Worm (Caenorhabditis elegans): Measurements from ENCODE around the gene nhr-32.
A peak's percentile ranks its signal among the peaks of the same experiment; 100 is the strongest.

Gene nhr-32

ce11 chrX:13251914-13252434, at the start of gene nhr-32:
nhr-32 (plus strand) TSS chrX:13251964.
- TF ChIP-seq fos-1 (tag; optimal IDR thresholded peaks at IDR 0.05) = peak; percentile 10
- no peak for TF ChIP-seq lin-13 (GFP tag; optimal IDR thresholded peaks at IDR 0.05)

- no peak for TF ChIP-seq ZK546.5 (tag; optimal IDR thresholded peaks at IDR 0.05)
- TF ChIP-seq nhr-237 (tag; optimal IDR thresholded peaks at IDR 0.05) = no peak
- TF ChIP-seq alr-1 (tag; optimal IDR thresholded peaks at IDR 0.05) = no peak
- TF ChIP-seq elt-1 (tag; optimal IDR thresholded peaks at IDR 0.05) = no peak
- no peak for TF ChIP-seq egl-27 (tag; optimal IDR thresholded peaks at IDR 0.05)
- TF ChIP-seq crh-2 (tag; optimal IDR thresholded peaks at IDR 0.05) = no peak
- TF ChIP-seq ztf-1 (GFP tag; conservative IDR thresholded peaks at IDR 0.05) = no peak
Measured at ce11 chrX:13202312-13202711, 49.5 kb upstream of the nhr-32 start.

ce11 chrX:13206011-13206410, 45.8 kb upstream of the nhr-32 start:
- TF ChIP-seq zag-1 (tag; optimal IDR thresholded peaks at IDR 0.05) (peak; percentile 30), nhr-23 (tag; optimal IDR thresholded peaks at IDR 0.05) (no peak), unc-62 (GFP tag; optimal IDR thresholded peaks at IDR 0.05) (no peak), alr-1 (tag; optimal IDR thresholded peaks at IDR 0.05) (no peak), C34F6.9 (tag; optimal IDR thresholded peaks at IDR 0.05) (peak; percentile 2), mbf-1 (tag; optimal IDR thresholded peaks at IDR 0.05) (no peak)

DNA sequence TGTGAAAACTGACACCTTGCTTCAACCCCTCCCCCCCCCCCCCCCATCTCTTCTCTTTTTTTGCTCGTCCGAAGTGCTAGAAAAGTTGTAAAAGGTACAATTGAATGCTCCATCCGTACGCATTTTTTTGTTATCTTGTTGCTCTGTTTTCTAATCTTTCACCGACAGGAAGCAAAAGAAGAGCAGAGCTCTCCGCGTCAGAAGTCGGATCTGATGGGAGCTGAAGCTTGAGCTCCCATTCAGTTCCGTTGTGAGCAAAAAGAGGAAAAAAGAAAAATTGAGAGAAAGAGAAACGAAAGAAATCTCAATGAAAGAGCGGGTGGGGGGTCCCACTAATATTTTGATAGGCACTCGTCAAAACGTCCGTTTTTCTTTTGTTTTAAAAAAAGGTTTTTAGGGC, 44.9 kb upstream of the nhr-32 start:
- no peak for TF ChIP-seq lin-13 (GFP tag; optimal IDR thresholded peaks at IDR 0.05)
- TF ChIP-seq C34F6.9 (tag; optimal IDR thresholded peaks at IDR 0.05) = peak; percentile 18
- no peak for TF ChIP-seq ztf-1 (GFP tag; conservative IDR thresholded peaks at IDR 0.05)
- TF ChIP-seq nhr-129 (tag; optimal IDR thresholded peaks at IDR 0.05) = peak; percentile 14
- peak; percentile 66 for TF ChIP-seq Y55F3AM.14 (GFP tag; optimal IDR thresholded peaks at IDR 0.05)
- no peak for TF ChIP-seq ZK546.5 (tag; optimal IDR thresholded peaks at IDR 0.05)
- no peak for TF ChIP-seq mab-5 (tag; optimal IDR thresholded peaks at IDR 0.05)
- no peak for TF ChIP-seq gmeb-1 (tag; optimal IDR thresholded peaks at IDR 0.05)
- peak; percentile 12 for TF ChIP-seq F13H6.1 (tag; optimal IDR thresholded peaks at IDR 0.05)

DNA sequence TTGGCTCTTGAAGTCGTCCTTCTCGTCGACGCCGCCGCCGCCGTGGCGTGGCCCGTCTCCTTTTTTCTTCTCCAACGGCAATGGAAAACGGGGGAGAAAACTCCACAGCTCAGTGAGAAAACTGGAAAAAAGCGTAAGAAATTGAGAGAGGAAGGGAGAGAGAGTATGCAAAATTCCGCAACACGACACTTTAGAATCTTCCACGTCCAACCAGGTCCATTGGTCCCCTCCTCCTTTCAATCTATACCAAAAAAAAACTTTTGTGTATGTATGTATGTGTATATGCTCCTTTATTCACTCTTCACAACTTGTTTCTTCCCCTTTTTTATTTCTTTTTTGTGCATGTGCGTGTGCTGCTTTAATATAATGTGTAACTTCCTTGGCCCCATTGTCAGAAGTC, 42.7 kb upstream of the nhr-32 start:
- TF ChIP-seq unc-55 (GFP tag; optimal IDR thresholded peaks at IDR 0.05) (peak; percentile 19), skn-1 (tag; optimal IDR thresholded peaks at IDR 0.05) (no peak), lsy-2 (tag; optimal IDR thresholded peaks at IDR 0.05) (peak in 1 of 2 experiments; percentile 5)

DNA sequence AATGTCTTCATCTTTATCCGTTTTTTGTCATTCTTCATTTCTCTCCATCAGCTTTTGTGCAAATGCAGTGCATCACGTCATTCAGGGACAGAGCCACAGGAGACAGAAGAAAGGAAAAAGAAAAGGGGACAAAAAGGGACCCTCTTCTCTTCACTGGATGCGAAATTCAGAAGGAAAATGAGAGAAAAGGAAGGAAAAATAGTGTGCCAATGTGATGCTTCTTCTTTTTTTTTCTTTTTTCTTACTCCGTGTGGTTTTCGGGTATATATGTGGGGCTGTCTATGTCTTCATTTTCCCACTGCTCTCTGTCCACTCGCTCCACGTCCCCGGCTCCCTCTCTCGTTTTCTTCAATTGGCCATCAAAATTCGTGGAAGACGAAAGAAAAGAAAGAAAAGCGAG, 41.3 kb upstream of the nhr-32 start:
- TF ChIP-seq snpc-4 (tag; optimal IDR thresholded peaks at IDR 0.05) (no peak), nhr-25 (tag; optimal IDR thresholded peaks at IDR 0.05) (no peak), aly-2 (tag; optimal IDR thresholded peaks at IDR 0.05) (no peak), mdl-1 (tag; optimal IDR thresholded peaks at IDR 0.05) (peak in 1 of 2 experiments; percentile 45), nhr-77 (tag; optimal IDR thresholded peaks at IDR 0.05) (no peak), dmd-4 (tag; optimal IDR thresholded peaks at IDR 0.05) (no peak), mab-5 (tag; optimal IDR thresholded peaks at IDR 0.05) (no peak), lin-39 (tag; optimal IDR thresholded peaks at IDR 0.05) (peak; percentile 31), lin-11 (tag; optimal IDR thresholded peaks at IDR 0.05) (peak; percentile 4), Y55F3AM.14 (GFP tag; optimal IDR thresholded peaks at IDR 0.05) (peak; percentile 79), peb-1 (tag; optimal IDR thresholded peaks at IDR 0.05) (no peak), unc-39 (tag; optimal IDR thresholded peaks at IDR 0.05) (no peak), nhr-12 (tag; optimal IDR thresholded peaks at IDR 0.05) (no peak), ztf-1 (GFP tag; conservative IDR thresholded peaks at IDR 0.05) (no peak), unc-55 (GFP tag; optimal IDR thresholded peaks at IDR 0.05) (peak; percentile 77), lsy-2 (tag; optimal IDR thresholded peaks at IDR 0.05) (peak; percentile 4 to 67), fos-1 (tag; optimal IDR thresholded peaks at IDR 0.05) (no peak), C34F6.9 (tag; optimal IDR thresholded peaks at IDR 0.05) (peak; percentile 68), sma-3 (GFP tag; optimal IDR thresholded peaks at IDR 0.05) (no peak), F13H6.1 (tag; optimal IDR thresholded peaks at IDR 0.05) (peak; percentile 68), nhr-6 (tag; optimal IDR thresholded peaks at IDR 0.05) (peak; percentile 28), crh-2 (tag; optimal IDR thresholded peaks at IDR 0.05) (peak; percentile 46), zag-1 (tag; optimal IDR thresholded peaks at IDR 0.05) (peak; percentile 89), sem-4 (tag; optimal IDR thresholded peaks at IDR 0.05) (peak; percentile 44), ztf-11 (tag; optimal IDR thresholded peaks at IDR 0.05) (no peak), unc-62 (GFP tag; optimal IDR thresholded peaks at IDR 0.05) (no peak), blmp-1 (tag; optimal IDR thresholded peaks at IDR 0.05; ENCODE audit: insufficient read depth) (no peak), ztf-4 (tag; optimal IDR thresholded peaks at IDR 0.05) (no peak), ZK546.5 (tag; optimal IDR thresholded peaks at IDR 0.05) (no peak), nhr-129 (tag; optimal IDR thresholded peaks at IDR 0.05) (peak; percentile 79), sma-9 (GFP tag; optimal IDR thresholded peaks at IDR 0.05) (peak; percentile 71), sma-9 (tag; optimal IDR thresholded peaks at IDR 0.05) (no peak)
